Worm (Caenorhabditis elegans): ENCODE results near the gene C02G6.3.

C02G6.3 gene

DNA sequence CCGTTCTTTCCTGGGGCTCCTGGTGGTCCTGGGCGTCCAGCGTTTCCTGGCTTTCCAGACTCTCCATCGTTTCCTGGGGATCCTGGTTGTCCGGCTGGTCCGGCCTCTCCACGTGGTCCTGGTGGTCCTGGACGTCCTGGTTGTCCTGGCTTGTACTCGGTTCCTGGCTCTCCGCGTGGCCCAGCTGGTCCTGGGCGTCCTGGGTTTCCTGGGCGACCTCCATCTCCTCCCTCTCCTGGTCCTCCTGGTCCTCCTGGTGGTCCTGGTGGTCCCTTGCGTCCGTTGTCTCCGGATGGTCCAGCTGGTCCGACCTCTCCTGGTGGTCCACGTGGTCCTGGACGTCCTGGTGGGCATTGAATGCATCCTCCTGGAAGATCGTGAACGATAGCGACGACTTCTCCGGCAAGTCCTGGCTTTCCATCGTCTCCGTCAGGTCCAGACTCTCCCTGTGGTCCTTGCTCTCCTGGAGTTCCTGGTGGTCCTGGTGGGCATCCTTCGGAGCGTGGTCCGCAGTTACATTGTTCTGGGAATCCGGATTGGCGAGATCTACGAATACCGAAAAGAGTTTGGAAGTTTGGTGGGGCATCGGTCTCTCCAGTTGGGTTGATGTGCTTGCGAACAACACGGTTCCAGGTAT, 44.1 kb upstream of the C02G6.3 start (continued):
- TF ChIP-seq rpc-1 (optimal IDR thresholded peaks at IDR 0.05) (no peak), rpc-1 (tag; optimal IDR thresholded peaks at IDR 0.05) (no peak), him-1 (tag; optimal IDR thresholded peaks at IDR 0.05) (no peak), ztf-22 (GFP tag; optimal IDR thresholded peaks at IDR 0.05) (no peak), zfh-2 (GFP tag; conservative IDR thresholded peaks at IDR 0.05) (peak; percentile 95), nhr-90 (tag; optimal IDR thresholded peaks at IDR 0.05) (no peak), snpc-3.4 (tag; optimal IDR thresholded peaks at IDR 0.05) (no peak), repo-1 (tag; optimal IDR thresholded peaks at IDR 0.05) (peak; percentile 65), rec-8 (tag; optimal IDR thresholded peaks at IDR 0.05) (no peak), tlf-1 (GFP tag; optimal IDR thresholded peaks at IDR 0.05) (no peak), F39B2.1 (GFP tag; IDR thresholded peaks at IDR 0.05) (no peak), mel-28 (tag; optimal IDR thresholded peaks at IDR 0.05; ENCODE audit: borderline replicate concordance) (no peak), let-607 (tag; optimal IDR thresholded peaks at IDR 0.05) (no peak), pbrm-1 (GFP tag; IDR thresholded peaks at IDR 0.05) (no peak), hsf-1 (GFP tag; IDR thresholded peaks at IDR 0.05) (0 out of 2 replicates have a peak, but pooled peaks have one; percentile 20), F22D6.2 (tag; optimal IDR thresholded peaks at IDR 0.05) (peak; percentile 47), ama-1 (optimal IDR thresholded peaks at IDR 0.05) (no peak), ama-1 (GFP tag; optimal IDR thresholded peaks at IDR 0.05) (no peak), zim-3 (tag; optimal IDR thresholded peaks at IDR 0.05) (no peak), F37B4.10 (GFP tag; IDR thresholded peaks at IDR 0.05) (no peak), ekl-4 (GFP tag; IDR thresholded peaks at IDR 0.05) (no peak), atf-7 (tag; optimal IDR thresholded peaks at IDR 0.05) (no peak), mes-4 (tag; optimal IDR thresholded peaks at IDR 0.05) (no peak), B0019.2 (GFP tag; conservative IDR thresholded peaks at IDR 0.05) (no peak), egrh-3 (GFP tag; IDR thresholded peaks at IDR 0.05) (peak; percentile 95), ceh-40 (GFP tag; IDR thresholded peaks at IDR 0.05) (no peak), ceh-27 (GFP tag; optimal IDR thresholded peaks at IDR 0.05) (no peak), hmg-20 (GFP tag; IDR thresholded peaks at IDR 0.05) (no peak), madf-6 (GFP tag; IDR thresholded peaks at IDR 0.05) (no peak), F49E8.2 (tag; optimal IDR thresholded peaks at IDR 0.05; ENCODE audit: insufficient read depth) (no peak), attf-5 (GFP tag; optimal IDR thresholded peaks at IDR 0.05) (no peak)

DNA sequence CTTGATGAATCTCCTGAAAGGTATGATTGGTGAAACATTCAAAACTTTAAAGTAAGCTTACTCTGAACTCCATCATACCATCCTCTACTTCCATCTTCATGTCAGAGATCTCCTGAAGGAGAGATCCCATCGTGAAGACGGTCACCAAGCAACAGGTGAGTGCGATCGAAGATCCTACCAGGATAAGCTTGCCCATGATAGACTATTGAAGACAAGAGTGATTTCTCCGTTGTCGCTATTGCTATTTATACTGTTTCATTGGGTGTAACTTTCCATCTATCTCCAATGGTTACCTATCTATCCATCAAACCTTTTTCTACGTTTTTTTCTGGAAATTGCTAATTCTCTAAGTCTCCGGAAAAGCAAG, 43.6 kb upstream of the C02G6.3 start, which contains the start of gene col-140:
col-140 (minus strand) TSS at position 219 of the 367 bp plus-strand sequence.
- TF ChIP-seq lin-40 (tag; optimal IDR thresholded peaks at IDR 0.05) (peak; percentile 51), Y67H2A.10 (GFP tag; conservative IDR thresholded peaks at IDR 0.05) (no peak)

DNA sequence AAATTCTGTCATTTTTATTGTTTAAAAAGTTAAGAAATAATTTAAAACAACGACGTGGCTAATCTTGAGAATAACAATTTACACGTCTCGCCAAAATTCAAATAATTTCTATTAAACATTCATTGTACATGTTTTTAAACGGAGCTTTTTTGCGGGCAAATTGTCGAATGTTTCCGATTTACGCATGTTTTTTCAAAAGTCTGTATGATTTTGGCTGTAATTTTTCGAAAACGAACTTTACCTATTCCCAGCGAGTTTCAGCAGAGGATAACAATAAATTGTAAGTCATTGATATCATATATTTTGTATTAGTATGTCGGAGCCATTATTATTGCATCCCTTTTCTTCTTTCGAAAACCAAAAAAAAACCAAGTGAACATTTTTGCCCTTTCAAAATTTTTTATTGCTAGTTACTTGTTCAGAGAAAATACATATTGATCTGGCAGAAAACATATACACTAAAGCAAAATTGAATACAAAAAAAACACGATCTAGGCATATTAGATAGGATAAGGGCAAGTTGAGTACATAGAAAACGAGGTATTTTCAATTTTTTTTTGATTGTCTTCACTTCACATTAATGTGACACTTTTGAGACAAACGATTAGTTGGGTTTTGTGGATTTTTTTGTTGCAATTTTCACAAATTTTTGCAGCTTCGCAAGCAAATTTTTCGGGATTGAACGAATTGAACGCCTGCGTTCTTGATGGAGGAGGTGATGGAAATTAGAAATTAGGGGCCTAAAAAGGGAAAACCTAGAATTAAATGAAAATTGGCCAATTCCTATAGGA, 41.4 kb upstream of the C02G6.3 start, which contains the start of gene F26F12.2:
F26F12.2 (minus strand) TSS at position 38 of the 791 bp plus-strand sequence.
- TF ChIP-seq attf-5 (GFP tag; optimal IDR thresholded peaks at IDR 0.05) = peak; percentile 43
- peak; percentile 8; the same call in 1 of the 2 replicates for TF ChIP-seq hsf-1 (GFP tag; IDR thresholded peaks at IDR 0.05)
- TF ChIP-seq cebp-2 (GFP tag; IDR thresholded peaks at IDR 0.05) = 0 out of 2 replicates have a peak, but pooled peaks have one; percentile 41
- no peak for TF ChIP-seq somi-1 (GFP tag; optimal IDR thresholded peaks at IDR 0.05)
- TF ChIP-seq F57C9.4 (tag; optimal IDR thresholded peaks at IDR 0.05) = peak; percentile 46
- TF ChIP-seq ZK185.1 (tag; optimal IDR thresholded peaks at IDR 0.05; ENCODE audit: poor library complexity, severe bottlenecking) = peak; percentile 75
- no peak for TF ChIP-seq B0336.3 (GFP tag; IDR thresholded peaks at IDR 0.05)
- peak; percentile 47 for TF ChIP-seq ama-1 (optimal IDR thresholded peaks at IDR 0.05)
- no peak for TF ChIP-seq ama-1 (GFP tag; optimal IDR thresholded peaks at IDR 0.05)
- peak; percentile 19 for TF ChIP-seq atf-7 (tag; optimal IDR thresholded peaks at IDR 0.05)
- TF ChIP-seq ztf-28 (GFP tag; IDR thresholded peaks at IDR 0.05) = peak; percentile 10; the same call in 1 of the 2 replicates
- TF ChIP-seq aptf-2 (GFP tag; conservative IDR thresholded peaks at IDR 0.05) = no peak
- TF ChIP-seq Y95B8A.8 (GFP tag; IDR thresholded peaks at IDR 0.05) = 0 out of 2 replicates have a peak, but pooled peaks have one; percentile 56
- peak; percentile 26 for TF ChIP-seq fkh-3 (tag; optimal IDR thresholded peaks at IDR 0.05)
- TF ChIP-seq lin-40 (tag; optimal IDR thresholded peaks at IDR 0.05) = peak; percentile 50
- TF ChIP-seq F37B4.10 (GFP tag; IDR thresholded peaks at IDR 0.05) = 0 out of 2 replicates have a peak, but pooled peaks have one; percentile 43
- TF ChIP-seq snpc-1.3 (tag; optimal IDR thresholded peaks at IDR 0.05; ENCODE audit: insufficient read depth) = no peak
- peak; percentile 25 for TF ChIP-seq chd-7 (tag; optimal IDR thresholded peaks at IDR 0.05)

Measured in whole organism, young adult.